Worm (Caenorhabditis elegans) whole organism, L3 larva: Measurements from ENCODE around the gene tag-321.

ENCODE experiments used
- R02D3.7 ChIP-seq: fragments of 150-350 bp; optimal IDR thresholded peaks from 2 replicates; lab custom pipeline; 2014; ENCODE audit warnings: missing biosample characterization, missing genetic modification characterization
- ZK546.5 ChIP-seq: sonication (generic microtip); optimal IDR thresholded peaks from 2 replicates; lab custom pipeline; 2017; ENCODE audit warnings: missing biosample characterization, missing genetic modification characterization
- ceh-16 ChIP-seq: sonication (generic microtip); optimal IDR thresholded peaks from 2 replicates; lab custom pipeline; 2017; ENCODE audit warnings: missing biosample characterization, missing genetic modification characterization
- ceh-28 ChIP-seq: fragments of 150-350 bp; optimal IDR thresholded peaks from 2 replicates; lab custom pipeline; 2014; ENCODE audit warnings: missing biosample characterization, missing genetic modification reagents, missing genetic modification characterization
- ceh-82 ChIP-seq: fragments of 150-350 bp; optimal IDR thresholded peaks from 2 replicates; lab custom pipeline; 2014; ENCODE audit warnings: missing biosample characterization, missing genetic modification characterization
- ceh-9 ChIP-seq: sonication (generic microtip); optimal IDR thresholded peaks from 2 replicates; lab custom pipeline; 2018; ENCODE audit warnings: missing biosample characterization, missing genetic modification characterization
- daf-12 ChIP-seq: fragments of 150-350 bp; optimal IDR thresholded peaks from 2 replicates; lab custom pipeline; 2014; ENCODE audit warnings: missing biosample characterization, missing genetic modification reagents, missing genetic modification characterization
- egl-27 ChIP-seq: sonication (generic microtip); optimal IDR thresholded peaks from 4 replicates; lab custom pipeline; 2017; ENCODE audit warnings: missing biosample characterization, missing genetic modification reagents, missing genetic modification characterization
- egl-5 ChIP-seq: fragments of 150-350 bp; optimal IDR thresholded peaks from 2 replicates; lab custom pipeline; 2017; ENCODE audit warnings: missing biosample characterization, missing genetic modification reagents, missing genetic modification characterization, inconsistent platforms
- elt-2 ChIP-seq: sonication (generic microtip); optimal IDR thresholded peaks from 2 replicates; lab custom pipeline; 2016; ENCODE audit warnings: missing genetic modification reagents, mild to moderate bottlenecking, missing genetic modification characterization, missing compliant biosample characterization
- eor-1 ChIP-seq, 2 experiments: fragments of 150-350 bp; optimal IDR thresholded peaks; 2 replicates each; lab custom pipeline; 2014 to 2018; ENCODE audit warnings: missing biosample characterization in 2 of 2, missing genetic modification characterization in 2 of 2
- fkh-10 ChIP-seq: sonication (generic microtip); optimal IDR thresholded peaks from 2 replicates; lab custom pipeline; 2017; ENCODE audit warnings: missing biosample characterization, missing genetic modification reagents, missing genetic modification characterization
- fkh-2 ChIP-seq: fragments of 150-350 bp; optimal IDR thresholded peaks from 2 replicates; lab custom pipeline; 2014; ENCODE audit warnings: missing biosample characterization, missing genetic modification reagents, missing genetic modification characterization
- fos-1 ChIP-seq: fragments of 150-350 bp; optimal IDR thresholded peaks from 2 replicates; lab custom pipeline; 2014; ENCODE audit warnings: missing biosample characterization, missing genetic modification characterization
- hmg-11 ChIP-seq: sonication (generic microtip); optimal IDR thresholded peaks from 2 replicates; lab custom pipeline; 2016; ENCODE audit warnings: missing genetic modification characterization, missing compliant biosample characterization
- jun-1 ChIP-seq: fragments of 150-350 bp; optimal IDR thresholded peaks from 2 replicates; lab custom pipeline; 2014; ENCODE audit warnings: missing biosample characterization, missing genetic modification reagents, missing genetic modification characterization
- lin-15B ChIP-seq: fragments of 150-350 bp; optimal IDR thresholded peaks from 2 replicates; lab custom pipeline; 2014; ENCODE audit warnings: missing biosample characterization, missing genetic modification characterization
- lin-39 ChIP-seq: fragments of 150-350 bp; optimal IDR thresholded peaks from 2 replicates; lab custom pipeline; 2018; ENCODE audit warnings: missing biosample characterization, missing genetic modification reagents, missing genetic modification characterization
- lsy-12 ChIP-seq: sonication (generic microtip); optimal IDR thresholded peaks from 2 replicates; lab custom pipeline; 2016; ENCODE audit warnings: mild to moderate bottlenecking, missing genetic modification characterization, missing compliant biosample characterization
- mdl-1 ChIP-seq: fragments of 150-350 bp; optimal IDR thresholded peaks from 2 replicates; lab custom pipeline; 2014; ENCODE audit warnings: missing biosample characterization, missing genetic modification characterization
- mml-1 ChIP-seq: fragments of 150-350 bp; sonication (generic microtip); optimal IDR thresholded peaks from 3 replicates; lab custom pipeline; 2014; ENCODE audit warnings: missing biosample characterization, missing genetic modification characterization
- nfya-1 ChIP-seq: sonication (generic microtip); optimal IDR thresholded peaks from 2 replicates; lab custom pipeline; 2017; ENCODE audit warnings: missing genetic modification characterization, mild to moderate bottlenecking, missing compliant biosample characterization, antibody characterized with exemption, moderate library complexity; ENCODE audit not compliant: insufficient read depth
- nhr-11 ChIP-seq: fragments of 150-350 bp; optimal IDR thresholded peaks from 2 replicates; lab custom pipeline; 2014; ENCODE audit warnings: missing biosample characterization, missing genetic modification characterization
- nhr-12 ChIP-seq: fragments of 150-350 bp; optimal IDR thresholded peaks from 2 replicates; lab custom pipeline; 2014; ENCODE audit warnings: missing biosample characterization, missing genetic modification characterization
- nhr-23 ChIP-seq: fragments of 150-350 bp; optimal IDR thresholded peaks from 2 replicates; lab custom pipeline; 2014; ENCODE audit warnings: missing biosample characterization, missing genetic modification reagents, missing genetic modification characterization
- nhr-237 ChIP-seq: fragments of 150-350 bp; optimal IDR thresholded peaks from 2 replicates; lab custom pipeline; 2014; ENCODE audit warnings: missing biosample characterization, missing genetic modification characterization
- nhr-25 ChIP-seq: sonication (generic microtip); optimal IDR thresholded peaks from 2 replicates; lab custom pipeline; 2017; ENCODE audit warnings: missing biosample characterization, missing genetic modification characterization
- nhr-67 ChIP-seq: fragments of 150-350 bp; optimal IDR thresholded peaks from 2 replicates; lab custom pipeline; 2014; ENCODE audit warnings: missing biosample characterization, missing genetic modification characterization
- nhr-77 ChIP-seq: fragments of 150-350 bp; optimal IDR thresholded peaks from 2 replicates; lab custom pipeline; 2014; ENCODE audit warnings: missing biosample characterization, missing genetic modification characterization
- pha-4 ChIP-seq: fragments of 150-350 bp; optimal IDR thresholded peaks from 2 replicates; lab custom pipeline; 2014; ENCODE audit warnings: missing biosample characterization, missing genetic modification reagents, missing genetic modification characterization
- pqm-1 ChIP-seq: fragments of 150-350 bp; optimal IDR thresholded peaks from 2 replicates; lab custom pipeline; 2017; ENCODE audit warnings: missing biosample characterization, missing genetic modification characterization, inconsistent platforms
- skn-1 ChIP-seq: fragments of 150-350 bp; optimal IDR thresholded peaks from 2 replicates; lab custom pipeline; 2014; ENCODE audit warnings: missing biosample characterization, missing genetic modification characterization
- snpc-4 ChIP-seq: fragments of 150-350 bp; optimal IDR thresholded peaks from 2 replicates; lab custom pipeline; 2014; ENCODE audit warnings: missing biosample characterization, missing genetic modification characterization
- tbx-2 ChIP-seq: sonication (generic microtip); optimal IDR thresholded peaks from 2 replicates; lab custom pipeline; 2016; ENCODE audit warnings: mild to moderate bottlenecking, missing genetic modification characterization, missing compliant biosample characterization
- zag-1 ChIP-seq: fragments of 150-350 bp; optimal IDR thresholded peaks from 2 replicates; lab custom pipeline; 2014; ENCODE audit warnings: missing biosample characterization, missing genetic modification characterization
- ztf-4 ChIP-seq: fragments of 150-350 bp; optimal IDR thresholded peaks from 2 replicates; lab custom pipeline; 2014; ENCODE audit warnings: missing biosample characterization, missing genetic modification characterization

Gene tag-321

DNA sequence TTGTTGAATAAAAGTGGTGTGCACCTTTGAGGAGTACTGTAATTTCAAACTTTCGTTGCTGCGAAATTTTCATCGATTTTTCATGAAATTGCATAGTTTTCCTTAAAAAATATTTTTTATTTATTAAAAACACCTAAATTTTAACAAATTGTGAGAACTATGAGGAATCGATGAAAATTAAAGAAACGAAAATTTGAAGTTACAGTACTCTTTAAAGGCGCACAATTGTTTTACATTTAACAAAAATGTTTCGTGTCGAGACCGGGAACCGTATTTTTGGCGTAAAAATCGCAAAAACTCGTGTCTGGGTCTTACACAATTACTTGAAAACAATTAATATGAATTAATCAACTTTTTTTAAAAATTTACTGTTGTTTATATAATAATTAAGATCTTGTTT lies 13.5 kb downstream of the tag-321 start, which contains the start of gene rdl-1:
rdl-1 (minus strand) TSS at position 101 of the 400 bp plus-strand sequence.
- TF ChIP-seq ztf-4 (tag; lab: Kevin White, UChicago) (no peak), daf-12 (tag; lab: Kevin White, UChicago) (no peak), tbx-2 (tag; lab: Kevin White, UChicago) (no peak), pqm-1 (no peak), egl-5 (no peak), nhr-12 (tag; lab: Kevin White, UChicago) (no peak), zag-1 (no peak), egl-27 (tag; lab: Kevin White, UChicago) (no peak), jun-1 (tag; lab: Kevin White, UChicago) (no peak), fos-1 (tag; lab: Kevin White, UChicago) (no peak), mml-1 (tag; lab: Kevin White, UChicago) (no peak), elt-2 (no peak), skn-1 (tag; lab: Kevin White, UChicago) (no peak), nfya-1 (tag; lab: Kevin White, UChicago) (no peak), lin-39 (tag; lab: Kevin White, UChicago) (no peak), ceh-28 (tag; lab: Kevin White, UChicago) (no peak), lsy-12 (tag; lab: Kevin White, UChicago) (no peak), nhr-77 (no peak)
- TF ChIP-seq, all 47 proteins: peak for 0

DNA sequence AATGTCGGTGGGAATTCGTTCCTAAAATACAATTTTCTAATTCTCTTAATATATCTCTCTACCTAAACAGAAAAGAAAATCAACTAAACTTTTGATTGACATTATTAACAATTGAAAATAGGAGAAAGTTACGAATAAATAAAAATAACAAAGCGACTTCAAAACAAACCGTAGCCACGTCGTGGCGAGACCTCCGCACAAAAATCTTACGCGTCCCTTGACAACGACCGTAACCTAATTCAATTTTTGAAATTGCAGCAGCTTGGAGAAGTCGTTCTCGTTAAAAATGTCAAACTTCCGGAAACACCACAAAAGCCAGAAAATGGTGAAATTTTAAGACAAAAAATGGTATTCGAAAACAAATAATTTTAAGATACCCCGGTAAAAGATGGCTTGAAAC lies 19.3 kb downstream of the tag-321 start:
- TF ChIP-seq fkh-2 (tag; lab: Kevin White, UChicago) (no peak), snpc-4 (tag; lab: Kevin White, UChicago) (no peak), skn-1 (tag; lab: Kevin White, UChicago) (no peak), ceh-16 (tag; lab: Kevin White, UChicago) (no peak), fkh-10 (GFP tag; lab: Kevin White, UChicago) (no peak), zag-1 (no peak), ceh-9 (tag; lab: Kevin White, UChicago) (no peak), elt-2 (no peak), nhr-12 (tag; lab: Kevin White, UChicago) (no peak), lin-39 (tag; lab: Kevin White, UChicago) (no peak), nhr-25 (tag; lab: Kevin White, UChicago) (no peak), eor-1 (tag; optimal IDR thresholded peaks at IDR 0.05; lab: Kevin White, UChicago) (no peak), tbx-2 (tag; lab: Kevin White, UChicago) (no peak), mdl-1 (tag; lab: Kevin White, UChicago) (no peak), daf-12 (tag; lab: Kevin White, UChicago) (no peak), R02D3.7 (tag; lab: Kevin White, UChicago) (no peak), lin-15B (tag; lab: Kevin White, UChicago) (no peak), pha-4 (tag; lab: Kevin White, UChicago) (no peak), jun-1 (tag; lab: Kevin White, UChicago) (no peak), hmg-11 (no peak)

DNA sequence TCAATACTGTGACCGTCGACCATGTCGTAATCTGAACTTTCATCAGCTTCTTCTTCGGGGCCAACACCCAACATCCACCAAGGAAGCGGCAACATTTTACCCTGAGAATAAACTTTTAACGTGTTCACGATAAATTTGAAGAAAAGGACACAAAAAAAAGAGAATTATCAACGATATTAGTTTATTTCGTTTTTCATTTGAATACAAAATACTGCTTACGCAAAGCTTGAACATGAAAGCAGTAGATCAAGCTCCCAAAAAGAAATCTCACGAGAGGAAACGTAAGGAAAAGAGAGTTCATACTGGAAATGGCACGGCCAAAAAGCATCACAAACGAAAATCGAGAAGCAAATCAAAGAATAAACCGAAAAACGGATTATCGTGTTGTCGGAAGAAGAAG lies 19.9 kb downstream of the tag-321 start, which contains the start of the genes C46A5.6 and C46A5.1:
C46A5.6 (minus strand) TSS at position 101 of the 400 bp plus-strand sequence.
C46A5.1 (plus strand) TSS at position 184 of the 400 bp plus-strand sequence.
- TF ChIP-seq nhr-23 (tag; lab: Kevin White, UChicago) (no peak), snpc-4 (tag; lab: Kevin White, UChicago) (no peak), fos-1 (tag; lab: Kevin White, UChicago) (no peak), elt-2 (no peak), egl-5 (no peak), nhr-67 (no peak), skn-1 (tag; lab: Kevin White, UChicago) (no peak)

DNA sequence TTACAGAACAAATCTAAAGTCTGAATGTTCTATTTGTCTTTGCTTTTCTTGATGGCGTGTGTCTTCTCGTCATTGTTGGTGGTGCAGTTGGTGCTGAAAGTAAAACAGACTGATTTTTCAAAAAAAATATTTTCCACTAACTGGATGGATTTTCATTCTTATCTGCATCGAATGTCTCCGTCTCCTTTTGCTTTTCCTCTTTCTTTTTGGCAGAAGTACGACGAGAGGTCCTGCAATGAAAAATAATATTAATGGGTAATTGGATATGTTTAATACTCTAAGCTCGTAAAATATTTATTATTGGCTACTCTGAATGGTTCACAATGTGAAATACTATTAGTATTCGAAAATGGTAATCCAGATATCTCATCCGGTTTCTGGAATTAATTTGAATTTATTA lies 23.5 kb downstream of the tag-321 start, which contains the start of gene del-7:
del-7 (plus strand) TSS at position 301 of the 400 bp plus-strand sequence.
- TF ChIP-seq daf-12 (tag; lab: Kevin White, UChicago) (no peak), fkh-2 (tag; lab: Kevin White, UChicago) (no peak), ceh-82 (tag; lab: Kevin White, UChicago) (no peak), nhr-237 (no peak)
- TF ChIP-seq, all 47 proteins: peak for 0

DNA sequence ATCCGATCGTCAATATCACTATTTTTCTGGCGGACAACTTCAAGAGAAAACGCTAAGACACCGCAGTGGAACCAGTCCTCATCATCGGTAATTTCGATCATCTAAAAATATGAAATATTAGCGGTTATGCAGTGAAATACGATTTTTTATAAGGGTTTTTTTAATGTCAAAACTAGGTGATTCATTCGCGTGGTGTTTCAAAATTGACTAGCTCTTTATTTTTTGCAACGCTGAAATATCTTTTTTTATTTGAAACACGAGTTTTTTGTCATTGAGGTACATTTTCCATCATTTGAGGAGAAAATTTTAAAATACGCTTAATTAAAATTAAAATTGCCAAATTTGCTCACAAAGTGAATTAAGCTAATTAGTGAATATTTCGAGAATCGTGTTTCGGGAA lies 24.1 kb downstream of the tag-321 start, which contains the start of gene dsb-3:
dsb-3 (minus strand) TSS at position 101 of the 400 bp plus-strand sequence.
- no peak for TF ChIP-seq nhr-11 (tag; lab: Kevin White, UChicago)
- no peak for TF ChIP-seq R02D3.7 (tag; lab: Kevin White, UChicago)
- TF ChIP-seq eor-1 (tag; optimal IDR thresholded peaks at IDR 0.05; lab: Kevin White, UChicago), result no peak
- TF ChIP-seq nhr-23 (tag; lab: Kevin White, UChicago), result no peak
- TF ChIP-seq lsy-12 (tag; lab: Kevin White, UChicago), result no peak
- TF ChIP-seq ztf-4 (tag; lab: Kevin White, UChicago), result no peak
- TF ChIP-seq fkh-10 (GFP tag; lab: Kevin White, UChicago), result no peak
- no peak for TF ChIP-seq ZK546.5 (tag; lab: Kevin White, UChicago)
- no peak for TF ChIP-seq snpc-4 (tag; lab: Kevin White, UChicago)
- TF ChIP-seq fos-1 (tag; lab: Kevin White, UChicago), result no peak
- no peak for TF ChIP-seq mdl-1 (tag; lab: Kevin White, UChicago)
- TF ChIP-seq elt-2, result no peak
